Fruit fly (Drosophila melanogaster): ENCODE results near the gene Ibf2.

The Ibf2 gene

dm6 chr3R:9227330-9227729, 31.0 kb downstream of the Ibf2 start (continued):
- TF ChIP-seq Ssrp (tag; optimal IDR thresholded peaks at IDR 0.05) (peak; percentile 60), eve (GFP tag; optimal IDR thresholded peaks at IDR 0.05) (peak in 1 of 2 experiments; percentile 62), CG18599 (GFP tag; optimal IDR thresholded peaks at IDR 0.05) (peak; percentile 84), Neu2 (GFP tag; optimal IDR thresholded peaks at IDR 0.05; ENCODE audit: borderline replicate concordance) (no peak), CG10274 (GFP tag; optimal IDR thresholded peaks at IDR 0.05) (peak; percentile 98), Sox100B (GFP tag; optimal IDR thresholded peaks at IDR 0.05) (peak; percentile 80), CG6689 (GFP tag; IDR thresholded peaks at IDR 0.05) (peak; percentile 85), phol (tag; optimal IDR thresholded peaks at IDR 0.05) (peak; percentile 75), nerfin-1 (tag; optimal IDR thresholded peaks at IDR 0.05) (no peak), ssp (GFP tag; IDR thresholded peaks at IDR 0.05) (peak; percentile 63), CG12219 (GFP tag; optimal IDR thresholded peaks at IDR 0.05) (peak; percentile 28), Ravus (GFP tag; IDR thresholded peaks at IDR 0.05) (peak; percentile 51), CG32772 (GFP tag; IDR thresholded peaks at IDR 0.05) (peak; percentile 26; the same call in 1 of the 2 replicates), CG15514 (GFP tag; optimal IDR thresholded peaks at IDR 0.05) (peak; percentile 51), D (optimal IDR thresholded peaks at IDR 0.05) (no peak), D (GFP tag; optimal IDR thresholded peaks at IDR 0.05) (peak; percentile 6), nmo (GFP tag; optimal IDR thresholded peaks at IDR 0.05) (peak; percentile 71), seq (GFP tag; IDR thresholded peaks at IDR 0.05) (peak; percentile 71), toy (GFP tag; IDR thresholded peaks at IDR 0.05) (peak; percentile 72), CG8290 (GFP tag; optimal IDR thresholded peaks at IDR 0.05) (no peak), CG8290 (tag; optimal IDR thresholded peaks at IDR 0.05) (peak in 1 of 2 experiments; percentile 21), CG18619 (GFP tag; optimal IDR thresholded peaks at IDR 0.05) (peak; percentile 65), CG12744 (GFP tag; optimal IDR thresholded peaks at IDR 0.05) (no peak), CG7271 (tag; optimal IDR thresholded peaks at IDR 0.05) (no peak), rib (GFP tag; IDR thresholded peaks at IDR 0.05) (no peak; the same call in 1 of the 2 replicates), Oaz (GFP tag; IDR thresholded peaks at IDR 0.05) (peak; percentile 51; the same call in 1 of the 2 replicates), Chrac-16 (GFP tag; optimal IDR thresholded peaks at IDR 0.05) (peak; percentile 70), CG8478 (optimal IDR thresholded peaks at IDR 0.05) (no peak), fd3F (GFP tag; optimal IDR thresholded peaks at IDR 0.05) (peak; percentile 74), lilli (GFP tag; optimal IDR thresholded peaks at IDR 0.05) (peak; percentile 63), CG8944 (GFP tag; optimal IDR thresholded peaks at IDR 0.05) (no peak), onecut (GFP tag; IDR thresholded peaks at IDR 0.05) (peak; percentile 32), CG6254 (GFP tag; optimal IDR thresholded peaks at IDR 0.05) (no peak), CG2199 (GFP tag; IDR thresholded peaks at IDR 0.05) (no peak), YL-1 (GFP tag; optimal IDR thresholded peaks at IDR 0.05) (no peak), crp (GFP tag; optimal IDR thresholded peaks at IDR 0.05) (peak in 1 of 2 experiments; percentile 23), CG15269 (tag; optimal IDR thresholded peaks at IDR 0.05) (peak; percentile 83), so (GFP tag; IDR thresholded peaks at IDR 0.05) (peak; percentile 63; the same call in 1 of the 3 replicates), CG17829 (tag; optimal IDR thresholded peaks at IDR 0.05) (peak; percentile 18), CG10321 (GFP tag; IDR thresholded peaks at IDR 0.05) (no peak), CG11085 (GFP tag; IDR thresholded peaks at IDR 0.05) (peak; percentile 72), Taf1 (GFP tag; IDR thresholded peaks at IDR 0.05) (peak; percentile 67), CG8388 (GFP tag; optimal IDR thresholded peaks at IDR 0.05) (peak; percentile 33), CG1233 (GFP tag; optimal IDR thresholded peaks at IDR 0.05) (peak; percentile 68), CG10543 (GFP tag; optimal IDR thresholded peaks at IDR 0.05) (no peak), CG14710 (tag; optimal IDR thresholded peaks at IDR 0.05) (peak; percentile 17), kni (GFP tag; optimal IDR thresholded peaks at IDR 0.05) (no peak), CG10431 (GFP tag; optimal IDR thresholded peaks at IDR 0.05) (no peak), tin (GFP tag; optimal IDR thresholded peaks at IDR 0.05) (peak; percentile 47), tap (tag; optimal IDR thresholded peaks at IDR 0.05) (peak; percentile 32), CG9817 (tag; optimal IDR thresholded peaks at IDR 0.05) (peak; percentile 64)

Measured in whole organism, embryonic.